Worm (Caenorhabditis elegans) whole organism, young adult: ENCODE results near the gene lgc-52.

ENCODE experiments used
- B0336.3 ChIP-seq: fragments of 200-800 bp; sonication (Bioruptor generic); IDR thresholded peaks from 2 replicates; pipeline ENCODE4 v1.3.6; 2022; ENCODE audit warnings: missing genetic modification characterization, missing compliant biosample characterization
- D2030.7 ChIP-seq: fragments of 200-800 bp; sonication (Bioruptor generic); IDR thresholded peaks from 2 replicates; pipeline ENCODE4 v1.3.6; 2022; ENCODE audit warnings: missing genetic modification reagents, missing genetic modification characterization, missing compliant biosample characterization
- F10E7.11 ChIP-seq: sonication (generic microtip); optimal IDR thresholded peaks from 2 replicates; lab custom pipeline; 2017; ENCODE audit warnings: mild to moderate bottlenecking, missing genetic modification characterization, moderate library complexity, missing compliant biosample characterization
- F33H1.4 ChIP-seq: fragments of 200-800 bp; sonication (Bioruptor generic); IDR thresholded peaks from 2 replicates; pipeline ENCODE4 v1.3.6; 2022; ENCODE audit warnings: missing genetic modification reagents, missing genetic modification characterization, missing compliant biosample characterization
- F39B2.1 ChIP-seq: fragments of 200-800 bp; sonication (Bioruptor generic); IDR thresholded peaks from 2 replicates; pipeline ENCODE4 v1.3.6; 2022; ENCODE audit warnings: missing genetic modification reagents, missing genetic modification characterization, missing compliant biosample characterization
- F49E8.2 ChIP-seq: sonication (generic microtip); optimal IDR thresholded peaks from 3 replicates; lab custom pipeline; 2017; ENCODE audit warnings: missing genetic modification characterization, mild to moderate bottlenecking, missing compliant biosample characterization, antibody characterized with exemption, moderate library complexity; ENCODE audit not compliant: insufficient read depth
- F57A8.1 ChIP-seq: fragments of 200-800 bp; sonication (Bioruptor generic); optimal IDR thresholded peaks from 2 replicates; lab custom pipeline; 2018; ENCODE audit warnings: mild to moderate bottlenecking, missing genetic modification characterization, moderate library complexity, missing compliant biosample characterization
- K11D2.4 ChIP-seq: fragments of 200-800 bp; sonication (Bioruptor generic); IDR thresholded peaks from 2 replicates; pipeline ENCODE4 v1.3.6; 2022; ENCODE audit warnings: missing genetic modification reagents, missing genetic modification characterization, missing compliant biosample characterization
- Y56A3A.18 ChIP-seq: fragments of 200-800 bp; sonication (Bioruptor generic); IDR thresholded peaks from 2 replicates; pipeline ENCODE4 v1.3.6; 2022; ENCODE audit warnings: missing genetic modification reagents, missing genetic modification characterization, missing compliant biosample characterization
- Y79H2A.3 ChIP-seq: fragments of 200-800 bp; sonication (Bioruptor generic); conservative IDR thresholded peaks from 2 replicates; pipeline ENCODE4 v1.3.6; 2022; ENCODE audit warnings: missing genetic modification reagents, missing genetic modification characterization, missing compliant biosample characterization
- akir-1 ChIP-seq: fragments of 200-800 bp; sonication (Bioruptor generic); optimal IDR thresholded peaks from 2 replicates; lab custom pipeline; 2018; ENCODE audit warnings: mild to moderate bottlenecking, missing genetic modification characterization, moderate library complexity, missing compliant biosample characterization
- ama-1 ChIP-seq, 3 experiments: fragments of 150-350 bp in 1 of 3; sonication (generic microtip) in 2 of 3; optimal IDR thresholded peaks; 2 replicates each; lab custom pipeline; 2014 to 2018; ENCODE audit warnings: missing biosample characterization in 2 of 3, missing genetic modification characterization in 2 of 3, missing genetic modification reagents in 2 of 3
- aptf-3 ChIP-seq: fragments of 200-800 bp; sonication (Bioruptor generic); IDR thresholded peaks from 2 replicates; pipeline ENCODE4 v1.3.6; 2022; ENCODE audit warnings: missing genetic modification characterization, missing compliant biosample characterization
- attf-5 ChIP-seq: fragments of 200-800 bp; sonication (Bioruptor generic); optimal IDR thresholded peaks from 2 replicates; lab custom pipeline; 2018; ENCODE audit warnings: mild to moderate bottlenecking, missing genetic modification characterization, missing compliant biosample characterization
- attf-6 ChIP-seq: fragments of 200-800 bp; sonication (Bioruptor generic); IDR thresholded peaks from 2 replicates; pipeline ENCODE4 v1.3.6; 2022; ENCODE audit warnings: missing genetic modification reagents, missing genetic modification characterization, missing compliant biosample characterization
- bed-1 ChIP-seq: fragments of 200-800 bp; sonication (Bioruptor generic); IDR thresholded peaks from 2 replicates; pipeline ENCODE4 v1.3.6; 2022; ENCODE audit warnings: missing genetic modification reagents, missing genetic modification characterization, missing compliant biosample characterization
- ccch-3 ChIP-seq: fragments of 200-800 bp; sonication (Bioruptor generic); optimal IDR thresholded peaks from 2 replicates; lab custom pipeline; 2018; ENCODE audit warnings: mild to moderate bottlenecking, missing genetic modification characterization, missing compliant biosample characterization
- cebp-2 ChIP-seq: fragments of 200-800 bp; sonication (Bioruptor generic); IDR thresholded peaks from 2 replicates; pipeline ENCODE4 v1.3.6; 2022; ENCODE audit warnings: missing genetic modification characterization, missing compliant biosample characterization
- ceh-40 ChIP-seq: fragments of 200-800 bp; sonication (Bioruptor generic); IDR thresholded peaks from 2 replicates; pipeline ENCODE4 v1.3.6; 2022; ENCODE audit warnings: missing genetic modification characterization, missing compliant biosample characterization
- chd-7 ChIP-seq: sonication (generic microtip); optimal IDR thresholded peaks from 2 replicates; lab custom pipeline; 2016; ENCODE audit warnings: mild to moderate bottlenecking, missing genetic modification characterization, moderate library complexity, missing compliant biosample characterization
- die-1 ChIP-seq: sonication (generic microtip); optimal IDR thresholded peaks from 2 replicates; lab custom pipeline; 2016; ENCODE audit warnings: missing genotype, mild to moderate bottlenecking, missing genetic modification characterization, missing compliant biosample characterization
- dox-1 ChIP-seq: fragments of 200-800 bp; sonication (Bioruptor generic); IDR thresholded peaks from 2 replicates; pipeline ENCODE4 v1.3.6; 2022; ENCODE audit warnings: missing genetic modification reagents, missing genetic modification characterization, missing compliant biosample characterization
- dpl-1 ChIP-seq: fragments of 150-350 bp; optimal IDR thresholded peaks from 2 replicates; lab custom pipeline; 2014; ENCODE audit warnings: missing biosample characterization, missing genetic modification reagents, missing genetic modification characterization
- egl-18 ChIP-seq: fragments of 200-800 bp; sonication (Bioruptor generic); IDR thresholded peaks from 2 replicates; pipeline ENCODE4 v1.3.6; 2022; ENCODE audit warnings: missing genetic modification reagents, missing genetic modification characterization, missing compliant biosample characterization
- egrh-3 ChIP-seq: fragments of 200-800 bp; sonication (Bioruptor generic); IDR thresholded peaks from 2 replicates; pipeline ENCODE4 v1.3.6; 2022; ENCODE audit warnings: missing genetic modification reagents, missing genetic modification characterization, missing compliant biosample characterization
- ekl-4 ChIP-seq: fragments of 200-800 bp; sonication (Bioruptor generic); IDR thresholded peaks from 2 replicates; pipeline ENCODE4 v1.3.6; 2022; ENCODE audit warnings: missing genetic modification reagents, missing genetic modification characterization, missing compliant biosample characterization
- fkh-3 ChIP-seq: sonication (generic microtip); optimal IDR thresholded peaks from 2 replicates; lab custom pipeline; 2016; ENCODE audit warnings: mild to moderate bottlenecking, missing genetic modification characterization, missing compliant biosample characterization
- him-1 ChIP-seq: sonication (generic microtip); optimal IDR thresholded peaks from 2 replicates; lab custom pipeline; 2016; ENCODE audit warnings: missing genotype, missing genetic modification reagents, missing genetic modification characterization, missing compliant biosample characterization
- hlh-12 ChIP-seq: sonication (generic microtip); optimal IDR thresholded peaks from 2 replicates; lab custom pipeline; 2016; ENCODE audit warnings: missing genetic modification characterization, missing compliant biosample characterization
- lin-26 ChIP-seq: fragments of 200-800 bp; sonication (Bioruptor generic); IDR thresholded peaks from 2 replicates; pipeline ENCODE4 v1.3.6; 2022; ENCODE audit warnings: missing genetic modification reagents, missing genetic modification characterization, missing compliant biosample characterization
- lin-35 ChIP-seq, 3 experiments: fragments of 150-350 bp in 2 of 3; sonication (generic microtip) in 1 of 3; optimal IDR thresholded peaks; 2 replicates each; lab custom pipeline; 2014 to 2018; ENCODE audit warnings: missing biosample characterization in 3 of 3, missing genetic modification characterization in 3 of 3, missing genetic modification reagents in 3 of 3
- lin-40 ChIP-seq: sonication (generic microtip); optimal IDR thresholded peaks from 2 replicates; lab custom pipeline; 2016; ENCODE audit warnings: missing genetic modification characterization, mild to moderate bottlenecking, missing compliant biosample characterization, missing genotype, missing genetic modification reagents
- lin-54 ChIP-seq: fragments of 200-800 bp; sonication (Bioruptor generic); optimal IDR thresholded peaks from 2 replicates; lab custom pipeline; 2018; ENCODE audit warnings: mild to moderate bottlenecking, missing genetic modification characterization, missing compliant biosample characterization
- lir-1 ChIP-seq: fragments of 200-800 bp; sonication (Bioruptor generic); conservative IDR thresholded peaks from 2 replicates; pipeline ENCODE4 v1.3.6; 2022; ENCODE audit warnings: missing genetic modification reagents, missing genetic modification characterization, missing compliant biosample characterization
- madf-6 ChIP-seq: fragments of 200-800 bp; sonication (Bioruptor generic); IDR thresholded peaks from 2 replicates; pipeline ENCODE4 v1.3.6; 2022; ENCODE audit warnings: missing genetic modification reagents, missing genetic modification characterization, missing compliant biosample characterization
- madf-8 ChIP-seq: fragments of 200-800 bp; sonication (Bioruptor generic); conservative IDR thresholded peaks from 2 replicates; pipeline ENCODE4 v1.3.6; 2022; ENCODE audit warnings: missing genetic modification reagents, missing genetic modification characterization, missing compliant biosample characterization
- mxl-1 ChIP-seq: sonication (generic microtip); optimal IDR thresholded peaks from 2 replicates; lab custom pipeline; 2016; ENCODE audit warnings: missing genetic modification characterization, missing compliant biosample characterization
- pbrm-1 ChIP-seq: fragments of 200-800 bp; sonication (Bioruptor generic); IDR thresholded peaks from 2 replicates; pipeline ENCODE4 v1.3.6; 2022; ENCODE audit warnings: missing genetic modification reagents, missing genetic modification characterization, missing compliant biosample characterization
- rec-8 ChIP-seq, 2 experiments: sonication (generic microtip); optimal IDR thresholded peaks; 2 replicates each; lab custom pipeline; 2016; ENCODE audit warnings: mild to moderate bottlenecking in 2 of 2, missing genetic modification characterization in 2 of 2, missing genetic modification reagents in 2 of 2, missing genotype in 2 of 2, missing biosample characterization in 1 of 2, missing compliant biosample characterization in 1 of 2, moderate library complexity in 1 of 2
- sea-2 ChIP-seq: fragments of 200-800 bp; sonication (Bioruptor generic); IDR thresholded peaks from 2 replicates; pipeline ENCODE4 v1.3.6; 2022; ENCODE audit warnings: missing genetic modification characterization, missing compliant biosample characterization
- snpc-1.1 ChIP-seq: sonication (generic microtip); optimal IDR thresholded peaks from 2 replicates; lab custom pipeline; 2017; ENCODE audit warnings: missing genetic modification characterization, mild to moderate bottlenecking, missing compliant biosample characterization, antibody characterized with exemption, moderate library complexity, missing genotype, missing genetic modification reagents; ENCODE audit not compliant: insufficient read depth
- snpc-3.4 ChIP-seq: sonication (generic microtip); optimal IDR thresholded peaks from 2 replicates; lab custom pipeline; 2017; ENCODE audit warnings: missing genetic modification characterization, mild to moderate bottlenecking, missing compliant biosample characterization, antibody characterized with exemption, moderate library complexity, missing genotype, missing genetic modification reagents
- snpc-4 ChIP-seq, 5 experiments: fragments of 150-350 bp in 1 of 5; sonication (generic microtip) in 4 of 5; optimal IDR thresholded peaks; 2 replicates each; lab custom pipeline; 2014 to 2018; ENCODE audit warnings: missing genetic modification characterization in 5 of 5, missing biosample characterization in 3 of 5, antibody characterized with exemption in 2 of 5, mild to moderate bottlenecking in 2 of 5, missing compliant biosample characterization in 2 of 5, missing genotype in 2 of 5, moderate library complexity in 2 of 5, missing genetic modification reagents in 1 of 5
- somi-1 ChIP-seq: fragments of 200-800 bp; sonication (Bioruptor generic); optimal IDR thresholded peaks from 2 replicates; lab custom pipeline; 2018; ENCODE audit warnings: mild to moderate bottlenecking, missing genetic modification characterization, missing compliant biosample characterization
- tbx-9 ChIP-seq: sonication (generic microtip); optimal IDR thresholded peaks from 2 replicates; lab custom pipeline; 2016; ENCODE audit warnings: borderline replicate concordance, missing genetic modification characterization, inconsistent platforms, missing compliant biosample characterization
- unc-130 ChIP-seq: sonication (generic microtip); optimal IDR thresholded peaks from 2 replicates; lab custom pipeline; 2016; ENCODE audit warnings: missing genetic modification reagents, missing genetic modification characterization, missing compliant biosample characterization
- ztf-6 ChIP-seq: fragments of 200-800 bp; sonication (Bioruptor generic); IDR thresholded peaks from 2 replicates; pipeline ENCODE4 v1.3.6; 2022; ENCODE audit warnings: missing genetic modification reagents, missing genetic modification characterization, missing compliant biosample characterization

lgc-52 gene

ce11 chrIV:15234943-15235605, 849 bp upstream of the lgc-52 start, which contains the start of gene pkd-2:
Gene pkd-2 (minus strand): TSS chrIV:15234993.
- TF ChIP-seq attf-5 (GFP tag; lab: Kevin White, UChicago) (no peak), attf-6 (GFP tag; lab: Robert Waterston, UW) (peak; percentile 99), lin-54 (GFP tag; lab: Kevin White, UChicago) (peak; percentile 49), dox-1 (GFP tag; lab: Robert Waterston, UW) (no peak), D2030.7 (peak; percentile 64), F49E8.2 (tag; lab: Kevin White, UChicago) (peak; percentile 22), ama-1 (optimal IDR thresholded peaks at IDR 0.05; lab: Kevin White, UChicago) (no peak), ama-1 (GFP tag; optimal IDR thresholded peaks at IDR 0.05; lab: Kevin White, UChicago) (no peak), pbrm-1 (0 out of 2 replicates have a peak, but pooled peaks have one; percentile 71), lin-26 (GFP tag; lab: Robert Waterston, UW) (no peak; the same call in 1 of the 2 replicates), aptf-3 (no peak), madf-8 (no peak), Y56A3A.18 (GFP tag; lab: Robert Waterston, UW) (0 out of 2 replicates have a peak, but pooled peaks have one; percentile 14), F39B2.1 (GFP tag; lab: Robert Waterston, UW) (no peak), snpc-3.4 (tag; lab: Kevin White, UChicago) (peak; percentile 13), snpc-4 (GFP tag; optimal IDR thresholded peaks at IDR 0.05; lab: Kevin White, UChicago) (peak; percentile 93), snpc-4 (tag; optimal IDR thresholded peaks at IDR 0.05; lab: Kevin White, UChicago) (peak; percentile 25 to 98 (median 96)), egrh-3 (GFP tag; lab: Robert Waterston, UW) (no peak), lir-1 (GFP tag; lab: Robert Waterston, UW) (no peak), ekl-4 (no peak), K11D2.4 (no peak), ceh-40 (GFP tag; lab: Robert Waterston, UW) (no peak), egl-18 (no peak), chd-7 (tag; lab: Kevin White, UChicago) (no peak), dpl-1 (GFP tag; lab: Kevin White, UChicago) (no peak), sea-2 (no peak), die-1 (no peak), mxl-1 (tag; lab: Kevin White, UChicago) (no peak), somi-1 (no peak), bed-1 (GFP tag; lab: Robert Waterston, UW) (no peak), rec-8 (tag; optimal IDR thresholded peaks at IDR 0.05; lab: Kevin White, UChicago) (no peak), F57A8.1 (GFP tag; lab: Kevin White, UChicago) (no peak), Y79H2A.3 (no peak), F33H1.4 (no peak), B0336.3 (GFP tag; lab: Robert Waterston, UW) (no peak), F10E7.11 (no peak), cebp-2 (GFP tag; lab: Robert Waterston, UW) (no peak), akir-1 (no peak), unc-130 (GFP tag; lab: Kevin White, UChicago) (no peak), hlh-12 (tag; lab: Kevin White, UChicago) (no peak), fkh-3 (no peak), snpc-1.1 (tag; lab: Kevin White, UChicago) (peak; percentile 57), tbx-9 (tag; lab: Kevin White, UChicago) (no peak), ccch-3 (GFP tag; lab: Kevin White, UChicago) (no peak), lin-40 (no peak), madf-6 (GFP tag; lab: Robert Waterston, UW) (no peak), him-1 (tag; lab: Kevin White, UChicago) (no peak), lin-35 (GFP tag; optimal IDR thresholded peaks at IDR 0.05; lab: Kevin White, UChicago) (peak in 1 of 3 experiments; percentile 0), ztf-6 (GFP tag; lab: Robert Waterston, UW) (no peak)
